Worm (Caenorhabditis elegans) whole organism, late embryonic: ENCODE results near the gene ect-2.

Experiments used
- C08G9.2 ChIP-seq: sonication (generic microtip); optimal IDR thresholded peaks from 2 replicates; lab custom pipeline; 2016; ENCODE audit warnings: mild to moderate bottlenecking, missing genetic modification characterization, moderate library complexity, missing compliant biosample characterization
- C38D4.7 ChIP-seq: fragments of 200-800 bp; sonication (Bioruptor generic); optimal IDR thresholded peaks from 2 replicates; lab custom pipeline; 2018; ENCODE audit warnings: mild to moderate bottlenecking, missing genetic modification characterization, moderate library complexity, missing compliant biosample characterization
- K09A11.1 ChIP-seq: sonication (generic microtip); optimal IDR thresholded peaks from 2 replicates; lab custom pipeline; 2017; ENCODE audit warnings: antibody characterized with exemption, mild to moderate bottlenecking, missing genetic modification characterization, missing compliant biosample characterization; ENCODE audit not compliant: insufficient read depth
- T23F11.4 ChIP-seq: fragments of 200-800 bp; sonication (Bioruptor generic); optimal IDR thresholded peaks from 2 replicates; lab custom pipeline; 2018; ENCODE audit warnings: mild to moderate bottlenecking, missing genetic modification characterization, missing compliant biosample characterization
- Y22D7AL.16 ChIP-seq: sonication (generic microtip); optimal IDR thresholded peaks from 2 replicates; lab custom pipeline; 2016; ENCODE audit warnings: missing genetic modification characterization, missing compliant biosample characterization
- ahr-1 ChIP-seq: sonication (generic microtip); optimal IDR thresholded peaks from 2 replicates; lab custom pipeline; 2016; ENCODE audit warnings: missing genetic modification characterization, missing compliant biosample characterization
- ceh-18 ChIP-seq: sonication (generic microtip); optimal IDR thresholded peaks from 2 replicates; lab custom pipeline; 2016; ENCODE audit warnings: missing genetic modification characterization, missing compliant biosample characterization
- ceh-19 ChIP-seq: fragments of 200-800 bp; sonication (Bioruptor generic); optimal IDR thresholded peaks from 2 replicates; lab custom pipeline; 2018; ENCODE audit warnings: mild to moderate bottlenecking, missing genetic modification characterization, missing compliant biosample characterization
- ceh-2 ChIP-seq: sonication (generic microtip); optimal IDR thresholded peaks from 2 replicates; lab custom pipeline; 2016; ENCODE audit warnings: missing genotype, missing genetic modification characterization, missing compliant biosample characterization
- ceh-22 ChIP-seq: sonication (generic microtip); optimal IDR thresholded peaks from 2 replicates; lab custom pipeline; 2017; ENCODE audit warnings: missing biosample characterization, missing genetic modification characterization
- ceh-31 ChIP-seq: sonication (generic microtip); optimal IDR thresholded peaks from 2 replicates; lab custom pipeline; 2016; ENCODE audit warnings: missing genetic modification characterization, missing compliant biosample characterization
- ceh-34 ChIP-seq: sonication (generic microtip); optimal IDR thresholded peaks from 2 replicates; lab custom pipeline; 2016; ENCODE audit warnings: mild to moderate bottlenecking, missing genetic modification characterization, missing compliant biosample characterization
- ceh-45 ChIP-seq: fragments of 200-800 bp; sonication (Bioruptor generic); IDR thresholded peaks from 2 replicates; pipeline ENCODE4 v1.3.6; 2022; ENCODE audit warnings: missing genetic modification reagents, missing genetic modification characterization, missing compliant biosample characterization
- ceh-48 ChIP-seq: sonication (generic microtip); optimal IDR thresholded peaks from 2 replicates; lab custom pipeline; 2016; ENCODE audit warnings: missing genetic modification characterization, inconsistent platforms, missing compliant biosample characterization
- dmd-4 ChIP-seq: sonication (generic microtip); optimal IDR thresholded peaks from 2 replicates; lab custom pipeline; 2016; ENCODE audit warnings: borderline replicate concordance, missing genetic modification characterization, missing compliant biosample characterization
- ets-4 ChIP-seq: sonication (generic microtip); optimal IDR thresholded peaks from 2 replicates; lab custom pipeline; 2016; ENCODE audit warnings: missing genetic modification characterization, missing compliant biosample characterization
- eyg-1 ChIP-seq: sonication (generic microtip); optimal IDR thresholded peaks from 2 replicates; lab custom pipeline; 2016; ENCODE audit warnings: missing genotype, missing genetic modification characterization, missing compliant biosample characterization
- fkh-10 ChIP-seq: fragments of 150-350 bp; optimal IDR thresholded peaks from 2 replicates; lab custom pipeline; 2014; ENCODE audit warnings: missing biosample characterization, missing genetic modification reagents, missing genetic modification characterization
- fkh-6 ChIP-seq: sonication (generic microtip); optimal IDR thresholded peaks from 2 replicates; lab custom pipeline; 2016; ENCODE audit warnings: missing genetic modification characterization, missing compliant biosample characterization
- gmeb-2 ChIP-seq: sonication (generic microtip); optimal IDR thresholded peaks from 2 replicates; lab custom pipeline; 2016; ENCODE audit warnings: missing genetic modification characterization, inconsistent platforms, missing compliant biosample characterization
- hlh-13 ChIP-seq: fragments of 200-800 bp; sonication (Bioruptor generic); optimal IDR thresholded peaks from 2 replicates; lab custom pipeline; 2018; ENCODE audit warnings: mild to moderate bottlenecking, missing genetic modification characterization, missing compliant biosample characterization
- hlh-30 ChIP-seq: sonication (generic microtip); optimal IDR thresholded peaks from 2 replicates; lab custom pipeline; 2017; ENCODE audit warnings: antibody characterized with exemption, missing genetic modification characterization, missing compliant biosample characterization; ENCODE audit not compliant: insufficient read depth
- hlh-6 ChIP-seq: sonication (generic microtip); optimal IDR thresholded peaks from 2 replicates; lab custom pipeline; 2016; ENCODE audit warnings: missing genotype, missing genetic modification characterization, missing compliant biosample characterization
- lim-6 ChIP-seq: sonication (generic microtip); optimal IDR thresholded peaks from 2 replicates; lab custom pipeline; 2016; ENCODE audit warnings: missing genetic modification characterization, missing compliant biosample characterization
- madf-2 ChIP-seq: sonication (generic microtip); optimal IDR thresholded peaks from 2 replicates; lab custom pipeline; 2017; ENCODE audit warnings: missing genetic modification characterization, missing compliant biosample characterization
- nfya-1 ChIP-seq: sonication (generic microtip); optimal IDR thresholded peaks from 2 replicates; lab custom pipeline; 2017; ENCODE audit warnings: missing genetic modification characterization, mild to moderate bottlenecking, missing compliant biosample characterization, antibody characterized with exemption, moderate library complexity
- nhr-232 ChIP-seq: sonication (generic microtip); optimal IDR thresholded peaks from 2 replicates; lab custom pipeline; 2016; ENCODE audit warnings: missing genetic modification characterization, missing compliant biosample characterization
- pag-3 ChIP-seq: sonication (generic microtip); optimal IDR thresholded peaks from 2 replicates; lab custom pipeline; 2016; ENCODE audit warnings: missing compliant biosample characterization, missing genetic modification characterization, borderline replicate concordance
- pax-1 ChIP-seq: fragments of 150-350 bp; optimal IDR thresholded peaks from 2 replicates; lab custom pipeline; 2014; ENCODE audit warnings: missing biosample characterization, missing genetic modification characterization
- pha-4 ChIP-seq: fragments of 150-350 bp; optimal IDR thresholded peaks from 2 replicates; lab custom pipeline; 2018; ENCODE audit warnings: missing biosample characterization, missing genetic modification reagents, missing genetic modification characterization
- pqm-1 ChIP-seq: sonication (generic microtip); optimal IDR thresholded peaks from 2 replicates; lab custom pipeline; 2016; ENCODE audit warnings: missing genetic modification characterization, missing compliant biosample characterization
- pros-1 ChIP-seq: fragments of 150-350 bp; optimal IDR thresholded peaks from 2 replicates; lab custom pipeline; 2014; ENCODE audit warnings: missing biosample characterization, missing genetic modification reagents, missing genetic modification characterization
- ref-2 ChIP-seq: sonication (generic microtip); optimal IDR thresholded peaks from 2 replicates; lab custom pipeline; 2016; ENCODE audit warnings: missing genetic modification characterization, missing compliant biosample characterization
- sdc-2 ChIP-seq: sonication (generic microtip); optimal IDR thresholded peaks from 2 replicates; lab custom pipeline; 2016; ENCODE audit warnings: missing genotype, missing genetic modification characterization, missing compliant biosample characterization
- sox-2 ChIP-seq: fragments of 200-800 bp; sonication (Bioruptor generic); IDR thresholded peaks from 2 replicates; pipeline ENCODE4 v1.3.6; 2022; ENCODE audit warnings: missing genetic modification reagents, missing genetic modification characterization, missing compliant biosample characterization
- sox-4 ChIP-seq: sonication (generic microtip); optimal IDR thresholded peaks from 2 replicates; lab custom pipeline; 2017; ENCODE audit warnings: mild to moderate bottlenecking, missing genetic modification characterization, inconsistent platforms, missing compliant biosample characterization
- tbx-2 ChIP-seq: sonication (generic microtip); optimal IDR thresholded peaks from 2 replicates; lab custom pipeline; 2016; ENCODE audit warnings: missing genetic modification characterization, missing compliant biosample characterization
- tbx-7 ChIP-seq: sonication (generic microtip); optimal IDR thresholded peaks from 2 replicates; lab custom pipeline; 2016; ENCODE audit warnings: missing genotype, missing genetic modification characterization, missing compliant biosample characterization
- unc-42 ChIP-seq: sonication (generic microtip); optimal IDR thresholded peaks from 2 replicates; lab custom pipeline; 2016; ENCODE audit warnings: missing genotype, missing genetic modification characterization, missing compliant biosample characterization
- zip-5 ChIP-seq: sonication (generic microtip); optimal IDR thresholded peaks from 2 replicates; lab custom pipeline; 2016; ENCODE audit warnings: missing genetic modification characterization, missing compliant biosample characterization
- ztf-16 ChIP-seq: sonication (generic microtip); optimal IDR thresholded peaks from 2 replicates; lab custom pipeline; 2017; ENCODE audit warnings: missing genetic modification characterization, missing compliant biosample characterization

The ect-2 gene

ce11 chrII:10798429-10798893 lies 14.7 kb upstream of the ect-2 start, which contains the start of gene npp-19 (continued):
- TF ChIP-seq ceh-19 (GFP tag; lab: Kevin White, UChicago) (no peak), hlh-30 (tag; lab: Kevin White, UChicago) (peak; percentile 16), K09A11.1 (tag; lab: Kevin White, UChicago) (peak; percentile 37), hlh-13 (no peak), sox-2 (GFP tag; lab: Robert Waterston, UW) (no peak), eyg-1 (no peak), dmd-4 (tag; lab: Kevin White, UChicago) (no peak), zip-5 (tag; lab: Kevin White, UChicago) (no peak)

DNA sequence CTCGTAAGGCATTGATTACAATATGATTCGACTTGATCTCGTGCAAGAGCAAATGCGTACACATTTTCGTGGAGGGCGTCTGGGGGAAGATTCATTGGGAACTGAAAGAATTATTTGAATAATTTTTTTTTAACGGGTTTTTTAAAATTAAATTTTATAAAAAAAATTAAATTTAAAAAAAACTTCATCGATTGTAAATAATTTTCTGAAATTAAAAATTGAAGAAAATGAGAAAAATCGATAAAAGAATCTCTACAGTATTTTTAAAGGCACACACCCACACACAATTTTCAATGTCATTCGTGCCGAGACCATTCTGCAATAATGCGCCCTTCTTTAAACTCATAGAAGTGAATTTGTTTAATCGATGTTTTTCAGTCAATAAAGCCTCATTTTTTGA lies 12.4 kb upstream of the ect-2 start, which contains the start of gene set-14:
Gene set-14, minus strand, starts transcription at position 101 of the 400 bp plus-strand sequence.
- TF ChIP-seq Y22D7AL.16 (no peak), tbx-2 (no peak), ceh-31 (tag; lab: Kevin White, UChicago) (no peak), ceh-22 (no peak), pqm-1 (tag; lab: Kevin White, UChicago) (no peak), nfya-1 (tag; lab: Kevin White, UChicago) (no peak), nhr-232 (tag; lab: Kevin White, UChicago) (no peak), eyg-1 (no peak), ceh-45 (GFP tag; lab: Robert Waterston, UW) (no peak), ceh-2 (tag; lab: Kevin White, UChicago) (no peak)

DNA sequence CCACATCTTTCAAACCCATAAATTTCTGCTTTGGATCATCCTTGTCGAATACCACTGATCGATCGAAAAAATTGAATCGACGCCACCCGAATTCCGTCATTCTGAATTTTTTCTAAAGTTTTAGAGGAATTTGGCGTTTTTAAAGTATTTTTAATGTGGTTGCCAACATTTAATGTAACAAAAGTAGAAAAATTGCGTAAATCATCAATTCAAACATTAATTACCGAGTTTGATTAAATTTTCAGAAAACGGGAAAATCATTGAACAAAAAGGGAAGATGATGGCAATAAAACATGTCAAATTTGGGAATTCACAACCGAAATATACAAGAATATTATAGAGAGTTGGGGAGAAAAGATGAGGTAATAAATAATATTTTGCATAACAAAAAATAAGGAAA lies 9.6 kb upstream of the ect-2 start, which contains the start of gene vps-11:
Gene vps-11, minus strand, starts transcription at position 101 of the 400 bp plus-strand sequence.
- TF ChIP-seq ets-4 (tag; lab: Kevin White, UChicago) (no peak), gmeb-2 (tag; lab: Kevin White, UChicago) (no peak), hlh-6 (tag; lab: Kevin White, UChicago) (no peak), pax-1 (tag; lab: Kevin White, UChicago) (no peak)

- TF ChIP-seq fkh-6 (tag; lab: Kevin White, UChicago): no peak
- TF ChIP-seq T23F11.4: no peak
- no peak for TF ChIP-seq sdc-2
- TF ChIP-seq ref-2 (tag; lab: Kevin White, UChicago): no peak
- TF ChIP-seq C38D4.7 (GFP tag; lab: Kevin White, UChicago): no peak
- TF ChIP-seq lim-6 (tag; lab: Kevin White, UChicago): no peak
- TF ChIP-seq pha-4: no peak
- no peak for TF ChIP-seq ceh-48 (tag; lab: Kevin White, UChicago)
- no peak for TF ChIP-seq ztf-16 (tag; lab: Kevin White, UChicago)
- no peak for TF ChIP-seq madf-2 (tag; lab: Kevin White, UChicago)
- TF ChIP-seq ceh-18 (tag; lab: Kevin White, UChicago): no peak
- TF ChIP-seq unc-42: no peak
- TF ChIP-seq ceh-34 (tag; lab: Kevin White, UChicago): no peak
- no peak for TF ChIP-seq nhr-232 (tag; lab: Kevin White, UChicago)
- no peak for TF ChIP-seq K09A11.1 (tag; lab: Kevin White, UChicago)
- TF ChIP-seq sox-4 (tag; lab: Kevin White, UChicago): no peak
- TF ChIP-seq fkh-10: no peak
Observed at ce11 chrII:10792611-10793010, 8.8 kb upstream of the ect-2 start.

DNA sequence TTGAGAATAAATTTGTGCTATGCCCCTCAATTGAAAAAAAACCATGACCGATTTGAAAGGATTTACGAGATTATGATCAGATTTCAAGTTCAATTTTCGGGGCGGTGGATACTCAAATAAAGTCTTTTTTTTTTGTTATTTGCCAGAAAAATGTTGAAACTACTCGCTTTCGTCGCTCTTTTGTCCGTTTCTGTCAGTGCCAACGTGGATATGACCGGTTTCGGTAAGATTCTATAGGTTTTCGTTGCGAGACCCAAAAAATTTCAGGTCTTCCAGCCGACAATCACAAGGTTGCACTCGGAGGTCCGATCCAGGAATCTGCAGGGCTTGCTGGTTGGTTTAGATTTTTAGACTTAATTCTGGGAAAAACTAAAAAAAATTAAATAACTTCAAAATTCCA lies 3.5 kb upstream of the ect-2 start, which contains the start of gene tag-209:
Gene tag-209, plus strand, starts transcription at position 73 of the 400 bp plus-strand sequence.
- TF ChIP-seq unc-42 (no peak), ahr-1 (tag; lab: Kevin White, UChicago) (no peak), nhr-232 (tag; lab: Kevin White, UChicago) (no peak), tbx-7 (no peak), C08G9.2 (tag; lab: Kevin White, UChicago) (no peak), fkh-10 (no peak), pros-1 (tag; lab: Kevin White, UChicago) (no peak), pag-3 (tag; lab: Kevin White, UChicago) (no peak)
